Fruit fly (Drosophila melanogaster): ENCODE results near the gene CG18787.
A peak's percentile ranks its signal among the peaks of the same experiment; 100 is the strongest.

CG18787 gene

dm6 chr2L:12048723-12049122, 49.6 kb upstream of the CG18787 start, which contains the start of gene Plzf (continued):
- no peak for TF ChIP-seq BtbVII (GFP tag; optimal IDR thresholded peaks at IDR 0.05)
- TF ChIP-seq H2.0 (GFP tag; IDR thresholded peaks at IDR 0.05): no peak
- no peak for TF ChIP-seq D (optimal IDR thresholded peaks at IDR 0.05)
- no peak for TF ChIP-seq D (GFP tag; optimal IDR thresholded peaks at IDR 0.05)
- no peak for TF ChIP-seq CG17186 (GFP tag; optimal IDR thresholded peaks at IDR 0.05)
- no peak for TF ChIP-seq CG2129 (GFP tag; IDR thresholded peaks at IDR 0.05; ENCODE audit: partially characterized antibody)
- no peak for TF ChIP-seq Meics (GFP tag; optimal IDR thresholded peaks at IDR 0.05)
- TF ChIP-seq ash1 (GFP tag; optimal IDR thresholded peaks at IDR 0.05): no peak
- no peak for TF ChIP-seq CG3065 (GFP tag; optimal IDR thresholded peaks at IDR 0.05)
- TF ChIP-seq CG14050 (GFP tag; IDR thresholded peaks at IDR 0.05): no peak
- no peak for TF ChIP-seq CG10543 (GFP tag; optimal IDR thresholded peaks at IDR 0.05)
- no peak for TF ChIP-seq CG8924 (tag; optimal IDR thresholded peaks at IDR 0.05)
- no peak for TF ChIP-seq fd96Cb (tag; optimal IDR thresholded peaks at IDR 0.05)
- TF ChIP-seq dati (GFP tag; IDR thresholded peaks at IDR 0.05): no peak
- TF ChIP-seq Sox102F (GFP tag; optimal IDR thresholded peaks at IDR 0.05): no peak
- TF ChIP-seq CG42726 (GFP tag; IDR thresholded peaks at IDR 0.05; ENCODE audit: partially characterized antibody): no peak
- TF ChIP-seq CG15696 (tag; optimal IDR thresholded peaks at IDR 0.05): no peak
- peak; percentile 35 for TF ChIP-seq Dp (GFP tag; optimal IDR thresholded peaks at IDR 0.05)
- no peak for TF ChIP-seq CG31365 (tag; optimal IDR thresholded peaks at IDR 0.05)
- TF ChIP-seq sens-2 (GFP tag; IDR thresholded peaks at IDR 0.05): no peak
- TF ChIP-seq CG9727 (GFP tag; optimal IDR thresholded peaks at IDR 0.05): no peak
- no peak for TF ChIP-seq CG15011 (GFP tag; optimal IDR thresholded peaks at IDR 0.05)
- TF ChIP-seq CG15514 (GFP tag; optimal IDR thresholded peaks at IDR 0.05): no peak
- TF ChIP-seq CG9797 (GFP tag; optimal IDR thresholded peaks at IDR 0.05): peak; percentile 66

- TF ChIP-seq vnd (GFP tag; IDR thresholded peaks at IDR 0.05; ENCODE audit: partially characterized antibody) (no peak), CG13894 (tag; optimal IDR thresholded peaks at IDR 0.05) (no peak), Deaf1 (tag; optimal IDR thresholded peaks at IDR 0.05) (peak; percentile 8), sd (tag; optimal IDR thresholded peaks at IDR 0.05) (peak; percentile 98), gsb (GFP tag; IDR thresholded peaks at IDR 0.05) (no peak), HmgD (GFP tag; optimal IDR thresholded peaks at IDR 0.05) (no peak), CG14441 (GFP tag; IDR thresholded peaks at IDR 0.05) (peak; percentile 34; the same call in 1 of the 2 replicates), CG13624 (GFP tag; optimal IDR thresholded peaks at IDR 0.05) (peak; percentile 75), phol (tag; optimal IDR thresholded peaks at IDR 0.05) (no peak), tx (GFP tag; optimal IDR thresholded peaks at IDR 0.05) (no peak), CG2889 (GFP tag; IDR thresholded peaks at IDR 0.05) (no peak), Opbp (GFP tag; IDR thresholded peaks at IDR 0.05; ENCODE audit: partially characterized antibody) (no peak), CG17385 (GFP tag; optimal IDR thresholded peaks at IDR 0.05) (no peak), fd96Cb (tag; optimal IDR thresholded peaks at IDR 0.05) (no peak), CG6854 (GFP tag; optimal IDR thresholded peaks at IDR 0.05) (peak; percentile 29), sug (tag; optimal IDR thresholded peaks at IDR 0.05) (peak; percentile 21), CG12744 (GFP tag; optimal IDR thresholded peaks at IDR 0.05) (no peak), Hand (GFP tag; optimal IDR thresholded peaks at IDR 0.05) (no peak), grn (GFP tag; optimal IDR thresholded peaks at IDR 0.05) (peak; percentile 98), CG12299 (tag; optimal IDR thresholded peaks at IDR 0.05) (no peak), exex (tag; optimal IDR thresholded peaks at IDR 0.05) (peak; percentile 80), stwl (tag; optimal IDR thresholded peaks at IDR 0.05) (no peak), mirr (GFP tag; optimal IDR thresholded peaks at IDR 0.05) (peak; percentile 42), ATbp (GFP tag; optimal IDR thresholded peaks at IDR 0.05) (no peak)
These were observed 47.7 kb upstream of the CG18787 start for dm6 chr2L:12046856-12047230.

Measured in whole organism, embryonic.